Fruit fly (Drosophila melanogaster) Kc167 (cell line): ENCODE data around the gene CG42820.

Source experiments
- Myc ChIP-seq: fragments of >200 bp; optimal IDR thresholded peaks from 2 replicates; lab custom pipeline; 2017; ENCODE audit warnings: missing external identifiers
- Sin3A ChIP-seq: fragments of >200 bp; optimal IDR thresholded peaks from 2 replicates; lab custom pipeline; 2018; ENCODE audit warnings: missing external identifiers
- h ChIP-seq: fragments of >200 bp; optimal IDR thresholded peaks from 3 replicates; lab custom pipeline; 2018; ENCODE audit warnings: missing external identifiers
- insv ChIP-seq: fragments of >200 bp; optimal IDR thresholded peaks from 3 replicates; lab custom pipeline; 2018; ENCODE audit warnings: missing external identifiers
- psq ChIP-seq: fragments of >200 bp; optimal IDR thresholded peaks from 2 replicates; lab custom pipeline; 2017; ENCODE audit warnings: missing external identifiers
- ttk ChIP-seq: sonication (Bioruptor generic); optimal IDR thresholded peaks from 2 replicates; lab custom pipeline; 2017; ENCODE audit warnings: missing external identifiers

- no peak for TF ChIP-seq h (lab: Kevin White, UChicago)
- TF ChIP-seq psq (lab: Kevin White, UChicago), result no peak
- no peak for TF ChIP-seq ttk (lab: Kevin White, UChicago)
- TF ChIP-seq Sin3A (lab: Kevin White, UChicago), result no peak
- no peak for TF ChIP-seq insv (lab: Kevin White, UChicago)
- TF ChIP-seq Myc, result no peak
Observed at dm6 chr2L:8381508-8382036, 10.6 kb downstream of the CG42820 start, which contains the start of gene AlaRS.
